Fruit fly (Drosophila melanogaster) whole organism, embryonic: ENCODE results near the gene CG34002.

Source experiments
- ATbp ChIP-seq: fragments of 200-800 bp; sonication (Bioruptor generic); optimal IDR thresholded peaks from 2 replicates; lab custom pipeline; 2017; ENCODE audit warnings: missing biosample characterization, mild to moderate bottlenecking, missing genetic modification characterization, missing genetic modification reagents
- CG10979 ChIP-seq: fragments of 200-800 bp; sonication (Bioruptor generic); optimal IDR thresholded peaks from 2 replicates; lab custom pipeline; 2018; ENCODE audit warnings: missing biosample characterization, mild to moderate bottlenecking, missing genetic modification characterization, moderate library complexity
- CG11093 ChIP-seq: fragments of 200-800 bp; sonication (Bioruptor generic); IDR thresholded peaks from 3 replicates; pipeline ENCODE4 v1.3.6; 2022; ENCODE audit warnings: missing biosample characterization, missing genetic modification characterization
- CG11398 ChIP-seq: fragments of 200-800 bp; sonication (Bioruptor generic); optimal IDR thresholded peaks from 2 replicates; lab custom pipeline; 2016; ENCODE audit warnings: missing biosample characterization, missing genetic modification characterization
- CG11504 ChIP-seq: fragments of 200-800 bp; sonication (Bioruptor generic); optimal IDR thresholded peaks from 3 replicates; lab custom pipeline; 2019; ENCODE audit warnings: missing biosample characterization, mild to moderate bottlenecking, missing genetic modification characterization, moderate library complexity
- CG11560 ChIP-seq: fragments of 200-800 bp; sonication (Bioruptor generic); IDR thresholded peaks from 3 replicates; pipeline ENCODE4 v1.3.6; 2022; ENCODE audit warnings: missing biosample characterization, missing genetic modification characterization
- CG1233 ChIP-seq: fragments of 200-800 bp; sonication (Bioruptor generic); optimal IDR thresholded peaks from 4 replicates; lab custom pipeline; 2018; ENCODE audit warnings: missing biosample characterization, mild to moderate bottlenecking, missing genetic modification characterization
- CG13424 ChIP-seq: fragments of 200-800 bp; sonication (Bioruptor generic); optimal IDR thresholded peaks from 2 replicates; lab custom pipeline; 2019; ENCODE audit warnings: missing biosample characterization, mild to moderate bottlenecking, missing genetic modification characterization, moderate library complexity
- CG15011 ChIP-seq: fragments of 200-800 bp; sonication (Bioruptor generic); optimal IDR thresholded peaks from 3 replicates; lab custom pipeline; 2018; ENCODE audit warnings: missing biosample characterization, mild to moderate bottlenecking, missing genetic modification characterization
- CG15514 ChIP-seq: fragments of 200-800 bp; sonication (Bioruptor generic); optimal IDR thresholded peaks from 3 replicates; lab custom pipeline; 2017; ENCODE audit warnings: missing biosample characterization, missing genetic modification characterization, mild to moderate bottlenecking, moderate library complexity, missing genetic modification reagents
- CG1603 ChIP-seq: fragments of 200-800 bp; sonication (Bioruptor generic); optimal IDR thresholded peaks from 2 replicates; lab custom pipeline; 2019; ENCODE audit warnings: missing biosample characterization, mild to moderate bottlenecking, missing genetic modification characterization, moderate library complexity
- CG16813 ChIP-seq: fragments of 200-800 bp; sonication (Bioruptor generic); IDR thresholded peaks from 3 replicates; pipeline ENCODE4 v1.3.6; 2022; ENCODE audit warnings: missing biosample characterization, missing genetic modification characterization; ENCODE audit not compliant: partially characterized antibody
- CG17568 ChIP-seq: fragments of 200-800 bp; sonication (Bioruptor generic); optimal IDR thresholded peaks from 2 replicates; lab custom pipeline; 2018; ENCODE audit warnings: missing biosample characterization, mild to moderate bottlenecking, missing genetic modification characterization, moderate library complexity
- CG18011 ChIP-seq: fragments of 200-800 bp; sonication (Bioruptor generic); optimal IDR thresholded peaks from 2 replicates; lab custom pipeline; 2017; ENCODE audit warnings: missing biosample characterization, missing genetic modification characterization, mild to moderate bottlenecking, moderate library complexity, missing genotype
- CG2712 ChIP-seq: fragments of 200-800 bp; optimal IDR thresholded peaks from 3 replicates; lab custom pipeline; 2019; ENCODE audit warnings: missing biosample characterization, mild to moderate bottlenecking, missing genetic modification characterization, moderate library complexity
- CG32767 ChIP-seq: fragments of 200-800 bp; sonication (Bioruptor generic); IDR thresholded peaks from 2 replicates; pipeline ENCODE4 v1.3.6; 2022; ENCODE audit warnings: missing biosample characterization, missing genetic modification characterization
- CG42726 ChIP-seq: fragments of 200-800 bp; sonication (Bioruptor generic); IDR thresholded peaks from 2 replicates; pipeline ENCODE4 v1.3.6; 2022; ENCODE audit warnings: missing biosample characterization, missing genetic modification characterization; ENCODE audit not compliant: partially characterized antibody
- CG6272 ChIP-seq: fragments of 200-800 bp; sonication (Bioruptor generic); IDR thresholded peaks from 2 replicates; pipeline ENCODE4 v1.3.6; 2022; ENCODE audit warnings: missing biosample characterization, missing genetic modification characterization
- CG8281 ChIP-seq: fragments of 200-800 bp; sonication (Bioruptor generic); optimal IDR thresholded peaks from 2 replicates; lab custom pipeline; 2018; ENCODE audit warnings: missing biosample characterization, mild to moderate bottlenecking, missing genetic modification characterization, moderate library complexity
- CG8359 ChIP-seq: fragments of 200-800 bp; sonication (Bioruptor generic); optimal IDR thresholded peaks from 2 replicates; lab custom pipeline; 2017; ENCODE audit warnings: missing biosample characterization, mild to moderate bottlenecking, missing genetic modification characterization, borderline replicate concordance
- E2f1 ChIP-seq: fragments of 200-800 bp; sonication (Bioruptor generic); IDR thresholded peaks from 2 replicates; pipeline ENCODE4 v1.3.6; 2022; ENCODE audit warnings: missing biosample characterization, missing genetic modification characterization
- Fer1 ChIP-seq: fragments of 200-800 bp; sonication (Bioruptor generic); optimal IDR thresholded peaks from 2 replicates; lab custom pipeline; 2017; ENCODE audit warnings: missing biosample characterization, mild to moderate bottlenecking, missing genetic modification characterization
- GATAe ChIP-seq: fragments of 200-800 bp; sonication (Bioruptor generic); conservative IDR thresholded peaks from 2 replicates; pipeline ENCODE4 v1.3.6; 2022; ENCODE audit warnings: missing biosample characterization, missing genetic modification characterization
- Gug ChIP-seq: fragments of 200-800 bp; sonication (Bioruptor generic); IDR thresholded peaks from 4 replicates; pipeline ENCODE4 v1.3.6; 2022; ENCODE audit warnings: missing biosample characterization, missing genetic modification characterization
- Kr ChIP-seq: fragments of 200-800 bp; sonication (Bioruptor generic); optimal IDR thresholded peaks from 2 replicates; lab custom pipeline; 2017; ENCODE audit warnings: missing biosample characterization, mild to moderate bottlenecking, missing genetic modification characterization
- Lim3 ChIP-seq: fragments of 200-800 bp; sonication (Bioruptor generic); IDR thresholded peaks from 2 replicates; pipeline ENCODE4 v1.3.6; 2022; ENCODE audit warnings: missing biosample characterization, missing genetic modification characterization
- Ptx1 ChIP-seq: fragments of 200-800 bp; sonication (Bioruptor generic); IDR thresholded peaks from 2 replicates; pipeline ENCODE4 v1.3.6; 2022; ENCODE audit warnings: missing biosample characterization, missing genetic modification characterization
- Sox100B ChIP-seq: fragments of 200-800 bp; sonication (Bioruptor generic); optimal IDR thresholded peaks from 3 replicates; lab custom pipeline; 2018; ENCODE audit warnings: missing biosample characterization, mild to moderate bottlenecking, missing genetic modification characterization
- Sox102F ChIP-seq: fragments of 200-800 bp; sonication (Bioruptor generic); optimal IDR thresholded peaks from 2 replicates; lab custom pipeline; 2018; ENCODE audit warnings: missing biosample characterization, mild to moderate bottlenecking, missing genetic modification characterization, moderate library complexity
- Ssrp ChIP-seq: fragments of 200-800 bp; sonication (Bioruptor generic); optimal IDR thresholded peaks from 2 replicates; lab custom pipeline; 2018; ENCODE audit warnings: missing biosample characterization, mild to moderate bottlenecking, missing genetic modification characterization, moderate library complexity
- Usf ChIP-seq: fragments of 200-800 bp; sonication (Bioruptor generic); optimal IDR thresholded peaks from 2 replicates; lab custom pipeline; 2017; ENCODE audit warnings: missing genotype, missing biosample characterization, missing genetic modification characterization
- Xbp1 ChIP-seq: fragments of 200-800 bp; sonication (Bioruptor generic); optimal IDR thresholded peaks from 3 replicates; lab custom pipeline; 2016; ENCODE audit warnings: missing biosample characterization, mild to moderate bottlenecking, missing genetic modification characterization
- corto ChIP-seq: fragments of 200-800 bp; sonication (Bioruptor generic); optimal IDR thresholded peaks from 2 replicates; lab custom pipeline; 2016; ENCODE audit warnings: missing biosample characterization, mild to moderate bottlenecking, missing genetic modification characterization, moderate library complexity
- crol ChIP-seq: fragments of 200-800 bp; sonication (Bioruptor generic); IDR thresholded peaks from 2 replicates; pipeline ENCODE4 v1.3.6; 2022; ENCODE audit warnings: missing biosample characterization, missing genetic modification characterization
- fd102C ChIP-seq: fragments of 200-800 bp; sonication (Bioruptor generic); optimal IDR thresholded peaks from 2 replicates; lab custom pipeline; 2018; ENCODE audit warnings: missing biosample characterization, mild to moderate bottlenecking, missing genetic modification characterization, moderate library complexity
- gce ChIP-seq: fragments of 200-800 bp; sonication (Bioruptor generic); IDR thresholded peaks from 3 replicates; pipeline ENCODE4 v1.3.6; 2022; ENCODE audit warnings: missing biosample characterization, missing genetic modification characterization
- gcm ChIP-seq: fragments of 200-800 bp; sonication (Bioruptor generic); optimal IDR thresholded peaks from 2 replicates; lab custom pipeline; 2019; ENCODE audit warnings: missing biosample characterization, mild to moderate bottlenecking, missing genetic modification characterization, moderate library complexity
- gro ChIP-seq: fragments of 200-800 bp; sonication (Bioruptor generic); optimal IDR thresholded peaks from 2 replicates; lab custom pipeline; 2016; ENCODE audit warnings: missing biosample characterization, missing genetic modification characterization
- gt ChIP-seq: fragments of 200-800 bp; sonication (Bioruptor generic); IDR thresholded peaks from 2 replicates; pipeline ENCODE4 v1.3.6; 2022; ENCODE audit warnings: missing biosample characterization, missing genetic modification characterization
- lbe ChIP-seq: fragments of 200-800 bp; sonication (Bioruptor generic); optimal IDR thresholded peaks from 2 replicates; lab custom pipeline; 2016; ENCODE audit warnings: missing biosample characterization, mild to moderate bottlenecking, missing genetic modification characterization
- nerfin-1 ChIP-seq: fragments of 200-800 bp; sonication (Bioruptor generic); optimal IDR thresholded peaks from 3 replicates; lab custom pipeline; 2019; ENCODE audit warnings: missing biosample characterization, mild to moderate bottlenecking, missing genetic modification characterization, moderate library complexity
- pan ChIP-seq, 4 experiments: fragments of >200 bp in 3 of 4; fragments of 200-800 bp in 1 of 4; sonication (Bioruptor generic) in 1 of 4; optimal IDR thresholded peaks in 3 of 4; IDR thresholded peaks in 1 of 4; 2 replicates each; pipeline versions ENCODE4 v1.3.6 to Lab custom; 2017 to 2022; ENCODE audit warnings: missing biosample characterization in 2 of 4, missing genetic modification characterization in 2 of 4, mixed read lengths in 1 of 4
- pum ChIP-seq: fragments of 200-800 bp; sonication (Bioruptor generic); optimal IDR thresholded peaks from 2 replicates; lab custom pipeline; 2016; ENCODE audit warnings: missing biosample characterization, missing genetic modification characterization
- salm ChIP-seq: fragments of 200-800 bp; sonication (Bioruptor generic); optimal IDR thresholded peaks from 2 replicates; lab custom pipeline; 2018; ENCODE audit warnings: missing biosample characterization, mild to moderate bottlenecking, missing genetic modification characterization
- sens ChIP-seq: fragments of 200-800 bp; sonication (Bioruptor generic); peaks from one replicate; lab custom pipeline; 2016; ENCODE audit warnings: missing biosample characterization, missing genetic modification characterization
- sima ChIP-seq: fragments of 200-800 bp; sonication (Bioruptor generic); optimal IDR thresholded peaks from 2 replicates; lab custom pipeline; 2016; ENCODE audit warnings: missing biosample characterization, missing genetic modification characterization
- sqz ChIP-seq: fragments of 200-800 bp; sonication (Bioruptor generic); optimal IDR thresholded peaks from 3 replicates; lab custom pipeline; 2018; ENCODE audit warnings: missing biosample characterization, mild to moderate bottlenecking, missing genetic modification characterization

CG34002 gene

dm6 chr3L:17856655-17857479, 1.4 kb upstream of the CG34002 start, which contains the start of gene CG5535 (continued):
- TF ChIP-seq Gug (peak; percentile 82), salm (tag; lab: Kevin White, UChicago) (peak; percentile 60), gce (GFP tag; lab: Robert Waterston, UW) (peak; percentile 58; the same call in 2 of the 3 replicates), CG17568 (GFP tag; lab: Kevin White, UChicago) (no peak), CG18011 (GFP tag; lab: Kevin White, UChicago) (peak; percentile 61), pum (GFP tag; lab: Kevin White, UChicago) (peak; percentile 12), Usf (GFP tag; lab: Kevin White, UChicago) (peak; percentile 80), CG11398 (GFP tag; lab: Kevin White, UChicago) (no peak), CG11504 (peak; percentile 90), CG8359 (GFP tag; lab: Kevin White, UChicago) (peak; percentile 48), nerfin-1 (tag; lab: Kevin White, UChicago) (peak; percentile 83), sens (GFP tag; lab: Kevin White, UChicago) (peak; percentile 84), CG13424 (tag; lab: Kevin White, UChicago) (peak; percentile 91), pan (optimal IDR thresholded peaks at IDR 0.05; lab: Kevin White, UChicago) (no peak), pan (GFP tag; optimal IDR thresholded peaks at IDR 0.05 in 1 of 2, IDR thresholded peaks at IDR 0.05 in 1 of 2) (peak in 1 of 2 experiments; percentile 61), GATAe (no peak; the same call in 1 of the 2 replicates), gro (GFP tag; lab: Kevin White, UChicago) (peak; percentile 3), sqz (GFP tag; lab: Kevin White, UChicago) (no peak), CG10979 (tag; lab: Kevin White, UChicago) (peak; percentile 86), sima (GFP tag; lab: Kevin White, UChicago) (no peak), gcm (GFP tag; lab: Kevin White, UChicago) (peak; percentile 68), Kr (GFP tag; lab: Kevin White, UChicago) (no peak), Ssrp (tag; lab: Kevin White, UChicago) (peak; percentile 87), CG16813 (GFP tag; lab: Robert Waterston, UW) (no peak), Lim3 (GFP tag; lab: Robert Waterston, UW) (no peak), fd102C (GFP tag; lab: Kevin White, UChicago) (peak; percentile 24), CG11560 (tag; lab: Robert Waterston, UW) (no peak), CG1603 (peak; percentile 84), gt (GFP tag; lab: Robert Waterston, UW) (no peak; the same call in 1 of the 2 replicates), CG1233 (GFP tag; lab: Kevin White, UChicago) (peak; percentile 87), Fer1 (GFP tag; lab: Kevin White, UChicago) (peak; percentile 48), CG11093 (GFP tag; lab: Robert Waterston, UW) (peak; percentile 67), CG15514 (GFP tag; lab: Kevin White, UChicago) (peak; percentile 30), E2f1 (GFP tag; lab: Robert Waterston, UW) (peak; percentile 59), CG32767 (GFP tag; lab: Robert Waterston, UW) (0 out of 2 replicates have a peak, but pooled peaks have one; percentile 15), Xbp1 (GFP tag; lab: Kevin White, UChicago) (peak; percentile 74), CG42726 (GFP tag; lab: Robert Waterston, UW) (no peak), corto (GFP tag; lab: Kevin White, UChicago) (no peak), CG2712 (tag; lab: Kevin White, UChicago) (peak; percentile 86), ATbp (GFP tag; lab: Kevin White, UChicago) (peak; percentile 51), CG15011 (peak; percentile 42), CG6272 (GFP tag; lab: Robert Waterston, UW) (peak; percentile 55), Sox100B (GFP tag; lab: Kevin White, UChicago) (peak; percentile 94), Ptx1 (peak; percentile 60), CG8281 (tag; lab: Kevin White, UChicago) (peak; percentile 59), lbe (GFP tag; lab: Kevin White, UChicago) (no peak), Sox102F (peak; percentile 80), crol (GFP tag; lab: Robert Waterston, UW) (peak; percentile 46)
